Worm (Caenorhabditis elegans): ENCODE results near the gene srr-10.

DNA sequence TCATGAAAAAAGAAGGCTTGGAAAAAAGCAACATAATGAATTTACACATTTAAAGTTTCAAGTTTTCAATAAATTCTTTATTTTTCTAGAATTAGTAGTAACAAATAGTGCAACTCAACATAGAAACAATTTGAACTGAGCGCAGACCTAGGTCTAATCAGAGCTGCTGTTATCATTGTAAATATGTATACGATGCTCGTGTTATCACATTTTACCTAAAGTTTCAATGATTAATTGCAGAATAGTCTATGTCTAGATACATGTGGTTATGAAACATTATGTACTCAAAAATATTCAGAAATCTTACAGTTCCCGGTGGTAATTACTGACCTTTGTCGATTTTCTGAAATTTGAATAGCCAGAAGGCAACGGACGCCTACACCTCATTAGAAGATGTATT lies 20.6 kb downstream of the srr-10 start:
- no peak for TF ChIP-seq lsy-2 (tag; optimal IDR thresholded peaks at IDR 0.05)
- peak; percentile 5 for TF ChIP-seq fos-1 (tag; optimal IDR thresholded peaks at IDR 0.05)
- no peak for TF ChIP-seq lin-39 (tag; optimal IDR thresholded peaks at IDR 0.05)
- TF ChIP-seq ceh-82 (tag; optimal IDR thresholded peaks at IDR 0.05): no peak
- TF ChIP-seq ztf-11 (tag; optimal IDR thresholded peaks at IDR 0.05): no peak
- no peak for TF ChIP-seq ztf-1 (GFP tag; conservative IDR thresholded peaks at IDR 0.05)
- TF ChIP-seq unc-62 (GFP tag; optimal IDR thresholded peaks at IDR 0.05): no peak
- TF ChIP-seq egl-27 (tag; optimal IDR thresholded peaks at IDR 0.05): no peak
- TF ChIP-seq dmd-4 (tag; optimal IDR thresholded peaks at IDR 0.05): no peak
- no peak for TF ChIP-seq skn-1 (tag; optimal IDR thresholded peaks at IDR 0.05)
- no peak for TF ChIP-seq nhr-11 (tag; optimal IDR thresholded peaks at IDR 0.05)
- TF ChIP-seq nhr-237 (tag; optimal IDR thresholded peaks at IDR 0.05): no peak
- TF ChIP-seq lin-13 (GFP tag; optimal IDR thresholded peaks at IDR 0.05): no peak

Measured in whole organism, L2 larva.